Worm (Caenorhabditis elegans): ENCODE data around the gene F52B11.2.
A peak's percentile ranks its signal among the peaks of the same experiment; 100 is the strongest.

F52B11.2 gene

ce11 chrIV:14071466-14071865 lies 11.9 kb upstream of the F52B11.2 start, which contains the start of gene ccar-1:
TSS of gene ccar-1 (plus strand) at chrIV:14071548.
- TF ChIP-seq elt-3 (tag; optimal IDR thresholded peaks at IDR 0.05) (no peak), lin-39 (tag; optimal IDR thresholded peaks at IDR 0.05) (no peak), unc-62 (GFP tag; optimal IDR thresholded peaks at IDR 0.05) (no peak), blmp-1 (tag; optimal IDR thresholded peaks at IDR 0.05; ENCODE audit: insufficient read depth) (no peak), lsy-2 (tag; optimal IDR thresholded peaks at IDR 0.05) (no peak)

- TF ChIP-seq ztf-1 (GFP tag; conservative IDR thresholded peaks at IDR 0.05), result 0 out of 2 replicates have a peak, but pooled peaks have one; percentile 40
- TF ChIP-seq nhr-25 (tag; optimal IDR thresholded peaks at IDR 0.05), result no peak
- TF ChIP-seq lsy-2 (tag; optimal IDR thresholded peaks at IDR 0.05), result peak in 1 of 2 experiments; percentile 16
These were observed 11.2 kb upstream of the F52B11.2 start for ce11 chrIV:14072011-14072649.

ce11 chrIV:14074456-14074855 lies 8.9 kb upstream of the F52B11.2 start:
- TF ChIP-seq nhr-6 (tag; optimal IDR thresholded peaks at IDR 0.05) (no peak), sma-9 (GFP tag; optimal IDR thresholded peaks at IDR 0.05) (no peak), sma-9 (tag; optimal IDR thresholded peaks at IDR 0.05) (no peak), gmeb-1 (tag; optimal IDR thresholded peaks at IDR 0.05) (no peak), ceh-16 (tag; optimal IDR thresholded peaks at IDR 0.05) (no peak), nhr-11 (tag; optimal IDR thresholded peaks at IDR 0.05) (no peak), C34F6.9 (tag; optimal IDR thresholded peaks at IDR 0.05) (no peak), lsy-2 (tag; optimal IDR thresholded peaks at IDR 0.05) (no peak), R02D3.7 (tag; optimal IDR thresholded peaks at IDR 0.05) (no peak), lin-11 (tag; optimal IDR thresholded peaks at IDR 0.05) (no peak), blmp-1 (tag; optimal IDR thresholded peaks at IDR 0.05; ENCODE audit: insufficient read depth) (no peak), nhr-10 (tag; optimal IDR thresholded peaks at IDR 0.05) (no peak), fos-1 (tag; optimal IDR thresholded peaks at IDR 0.05) (no peak), elt-3 (tag; optimal IDR thresholded peaks at IDR 0.05) (no peak)

- TF ChIP-seq nhr-77 (tag; optimal IDR thresholded peaks at IDR 0.05) (no peak), blmp-1 (tag; optimal IDR thresholded peaks at IDR 0.05; ENCODE audit: insufficient read depth) (no peak), zag-1 (tag; optimal IDR thresholded peaks at IDR 0.05) (no peak), elt-3 (tag; optimal IDR thresholded peaks at IDR 0.05) (no peak), C34F6.9 (tag; optimal IDR thresholded peaks at IDR 0.05) (no peak), egl-27 (tag; optimal IDR thresholded peaks at IDR 0.05) (no peak), sma-3 (GFP tag; optimal IDR thresholded peaks at IDR 0.05) (no peak), sem-4 (tag; optimal IDR thresholded peaks at IDR 0.05) (no peak), snpc-4 (tag; optimal IDR thresholded peaks at IDR 0.05) (no peak), nhr-12 (tag; optimal IDR thresholded peaks at IDR 0.05) (no peak), nhr-25 (tag; optimal IDR thresholded peaks at IDR 0.05) (no peak), mbf-1 (tag; optimal IDR thresholded peaks at IDR 0.05) (no peak), lin-39 (tag; optimal IDR thresholded peaks at IDR 0.05) (no peak), ztf-11 (tag; optimal IDR thresholded peaks at IDR 0.05) (no peak)
These were observed 6.2 kb upstream of the F52B11.2 start, which contains the start of gene cfp-1 for ce11 chrIV:14077135-14077534. TSS of gene cfp-1 (plus strand) at chrIV:14077435.

ce11 chrIV:14082956-14083355 lies 412 bp upstream of the F52B11.2 start:
- no peak for TF ChIP-seq ceh-82 (tag; optimal IDR thresholded peaks at IDR 0.05)
- no peak for TF ChIP-seq unc-62 (GFP tag; optimal IDR thresholded peaks at IDR 0.05)
- TF ChIP-seq sem-4 (tag; optimal IDR thresholded peaks at IDR 0.05), result no peak
- TF ChIP-seq unc-55 (GFP tag; optimal IDR thresholded peaks at IDR 0.05), result peak; percentile 15
- no peak for TF ChIP-seq lin-11 (tag; optimal IDR thresholded peaks at IDR 0.05)
- TF ChIP-seq egl-27 (tag; optimal IDR thresholded peaks at IDR 0.05), result no peak
- TF ChIP-seq mbf-1 (tag; optimal IDR thresholded peaks at IDR 0.05), result no peak
- TF ChIP-seq nhr-237 (tag; optimal IDR thresholded peaks at IDR 0.05), result no peak
- TF ChIP-seq fos-1 (tag; optimal IDR thresholded peaks at IDR 0.05), result no peak
- TF ChIP-seq aly-2 (tag; optimal IDR thresholded peaks at IDR 0.05), result no peak
- peak; percentile 8 for TF ChIP-seq nhr-129 (tag; optimal IDR thresholded peaks at IDR 0.05)
- no peak for TF ChIP-seq nhr-12 (tag; optimal IDR thresholded peaks at IDR 0.05)
- no peak for TF ChIP-seq unc-39 (tag; optimal IDR thresholded peaks at IDR 0.05)
- no peak for TF ChIP-seq Y55F3AM.14 (GFP tag; optimal IDR thresholded peaks at IDR 0.05)
- peak; percentile 38 for TF ChIP-seq crh-2 (tag; optimal IDR thresholded peaks at IDR 0.05)
- no peak for TF ChIP-seq nhr-25 (tag; optimal IDR thresholded peaks at IDR 0.05)
- no peak for TF ChIP-seq sma-9 (GFP tag; optimal IDR thresholded peaks at IDR 0.05)
- no peak for TF ChIP-seq sma-9 (tag; optimal IDR thresholded peaks at IDR 0.05)
- no peak for TF ChIP-seq nhr-10 (tag; optimal IDR thresholded peaks at IDR 0.05)
- TF ChIP-seq zag-1 (tag; optimal IDR thresholded peaks at IDR 0.05), result no peak
- TF ChIP-seq skn-1 (tag; optimal IDR thresholded peaks at IDR 0.05), result no peak
